Fruit fly (Drosophila melanogaster): Measurements from ENCODE around the gene Nepl6.
A peak's percentile ranks its signal among the peaks of the same experiment; 100 is the strongest.

Gene Nepl6

dm6 chr2L:6338367-6338975 lies 46.8 kb downstream of the Nepl6 start, which contains the start of the genes Pez and Cpr (continued):
- TF ChIP-seq CG3847 (GFP tag; IDR thresholded peaks at IDR 0.05) (peak; percentile 66), corto (GFP tag; optimal IDR thresholded peaks at IDR 0.05) (no peak), Lim3 (GFP tag; IDR thresholded peaks at IDR 0.05) (no peak), kah (GFP tag; optimal IDR thresholded peaks at IDR 0.05) (no peak), CG2129 (GFP tag; IDR thresholded peaks at IDR 0.05; ENCODE audit: partially characterized antibody) (peak; percentile 64; the same call in 1 of the 2 replicates), HmgD (GFP tag; optimal IDR thresholded peaks at IDR 0.05) (no peak), CG14441 (GFP tag; IDR thresholded peaks at IDR 0.05) (peak; percentile 28; the same call in 1 of the 2 replicates), sens-2 (GFP tag; IDR thresholded peaks at IDR 0.05) (no peak), Aef1 (GFP tag; IDR thresholded peaks at IDR 0.05) (no peak), chinmo (GFP tag; IDR thresholded peaks at IDR 0.05; ENCODE audit: partially characterized antibody) (peak; percentile 47; the same call in 2 of the 4 replicates), lmd (GFP tag; IDR thresholded peaks at IDR 0.05) (peak; percentile 6; the same call in 1 of the 2 replicates), pros (GFP tag; optimal IDR thresholded peaks at IDR 0.05) (no peak), CG1233 (GFP tag; optimal IDR thresholded peaks at IDR 0.05) (no peak), disco-r (GFP tag; optimal IDR thresholded peaks at IDR 0.05) (no peak), crc (GFP tag; optimal IDR thresholded peaks at IDR 0.05) (no peak), ab (GFP tag; optimal IDR thresholded peaks at IDR 0.05) (no peak), CG2712 (tag; optimal IDR thresholded peaks at IDR 0.05) (peak; percentile 19), gt (GFP tag; IDR thresholded peaks at IDR 0.05) (0 out of 2 replicates have a peak, but pooled peaks have one; percentile 25), Side (GFP tag; optimal IDR thresholded peaks at IDR 0.05) (peak; percentile 47), cas (GFP tag; IDR thresholded peaks at IDR 0.05) (no peak), CG10543 (GFP tag; optimal IDR thresholded peaks at IDR 0.05) (no peak), CG6689 (GFP tag; IDR thresholded peaks at IDR 0.05) (no peak), Atf3 (GFP tag; optimal IDR thresholded peaks at IDR 0.05) (peak; percentile 27), slp2 (GFP tag; optimal IDR thresholded peaks at IDR 0.05) (no peak), CoRest (tag; optimal IDR thresholded peaks at IDR 0.05) (peak; percentile 45), pum (GFP tag; optimal IDR thresholded peaks at IDR 0.05) (no peak), Adf1 (GFP tag; IDR thresholded peaks at IDR 0.05) (peak; percentile 15; the same call in 1 of the 2 replicates), CG15601 (tag; optimal IDR thresholded peaks at IDR 0.05) (no peak), wek (GFP tag; optimal IDR thresholded peaks at IDR 0.05) (no peak), Mrtf (GFP tag; IDR thresholded peaks at IDR 0.05) (no peak; the same call in 2 of the 3 replicates), bigmax (GFP tag; optimal IDR thresholded peaks at IDR 0.05) (peak; percentile 5), lbe (GFP tag; optimal IDR thresholded peaks at IDR 0.05) (no peak), ase (GFP tag; IDR thresholded peaks at IDR 0.05) (0 out of 3 replicates have a peak, but pooled peaks have one; percentile 10), ERR (GFP tag; optimal IDR thresholded peaks at IDR 0.05) (no peak), Jarid2 (GFP tag; optimal IDR thresholded peaks at IDR 0.05) (peak; percentile 79), wor (GFP tag; IDR thresholded peaks at IDR 0.05) (no peak), CG13775 (GFP tag; optimal IDR thresholded peaks at IDR 0.05) (no peak), Rx (GFP tag; IDR thresholded peaks at IDR 0.05) (no peak), sim (GFP tag; IDR thresholded peaks at IDR 0.05) (no peak), Eip74EF (GFP tag; optimal IDR thresholded peaks at IDR 0.05) (no peak), exex (tag; optimal IDR thresholded peaks at IDR 0.05) (peak; percentile 24), Vsx1 (GFP tag; optimal IDR thresholded peaks at IDR 0.05) (no peak), CG7928 (GFP tag; optimal IDR thresholded peaks at IDR 0.05) (peak; percentile 38), CG15696 (tag; optimal IDR thresholded peaks at IDR 0.05) (no peak), Xrp1 (GFP tag; IDR thresholded peaks at IDR 0.05) (no peak), MTF-1 (GFP tag; optimal IDR thresholded peaks at IDR 0.05; ENCODE audit: borderline replicate concordance) (peak; percentile 64), CG9932 (GFP tag; IDR thresholded peaks at IDR 0.05) (peak; percentile 59), Oli (tag; optimal IDR thresholded peaks at IDR 0.05) (no peak), fd64A (GFP tag; optimal IDR thresholded peaks at IDR 0.05) (no peak), jumu (GFP tag; optimal IDR thresholded peaks at IDR 0.05) (peak; percentile 31)

Measured in whole organism, embryonic.